Worm (Caenorhabditis elegans): ENCODE data around the gene utx-1.
A peak's percentile ranks its signal among the peaks of the same experiment; 100 is the strongest.

utx-1 gene

ce11 chrX:8549026-8549425 is 7.9 kb upstream of the utx-1 start, which contains the start of gene D2021.4:
Gene D2021.4, minus strand, starts transcription at chrX:8549073.
- TF ChIP-seq pqm-1 (tag; optimal IDR thresholded peaks at IDR 0.05) (peak; percentile 50), daf-12 (tag; optimal IDR thresholded peaks at IDR 0.05) (no peak), elt-2 (tag; optimal IDR thresholded peaks at IDR 0.05) (peak; percentile 87), pha-4 (tag; optimal IDR thresholded peaks at IDR 0.05) (peak; percentile 32)

- no peak for TF ChIP-seq aly-2 (tag; optimal IDR thresholded peaks at IDR 0.05)
- no peak for TF ChIP-seq ama-1 (optimal IDR thresholded peaks at IDR 0.05)
- TF ChIP-seq nhr-25 (tag; optimal IDR thresholded peaks at IDR 0.05) = peak; percentile 96
- no peak for TF ChIP-seq nhr-67 (tag; optimal IDR thresholded peaks at IDR 0.05)
- peak; percentile 75 for TF ChIP-seq elt-2 (tag; optimal IDR thresholded peaks at IDR 0.05)
- TF ChIP-seq nhr-77 (tag; optimal IDR thresholded peaks at IDR 0.05) = no peak
- no peak for TF ChIP-seq R02D3.7 (tag; optimal IDR thresholded peaks at IDR 0.05)
- no peak for TF ChIP-seq nhr-11 (tag; optimal IDR thresholded peaks at IDR 0.05)
- TF ChIP-seq tbx-2 (tag; optimal IDR thresholded peaks at IDR 0.05) = no peak
- no peak for TF ChIP-seq eor-1 (tag; optimal IDR thresholded peaks at IDR 0.05)
- TF ChIP-seq ceh-16 (tag; optimal IDR thresholded peaks at IDR 0.05) = no peak
- TF ChIP-seq unc-62 (GFP tag; optimal IDR thresholded peaks at IDR 0.05) = no peak
- no peak for TF ChIP-seq sea-2 (GFP tag; optimal IDR thresholded peaks at IDR 0.05)
- TF ChIP-seq fkh-10 (GFP tag; optimal IDR thresholded peaks at IDR 0.05) = no peak
- no peak for TF ChIP-seq ceh-82 (tag; optimal IDR thresholded peaks at IDR 0.05)
- TF ChIP-seq fkh-2 (tag; optimal IDR thresholded peaks at IDR 0.05) = no peak
- no peak for TF ChIP-seq ztf-4 (tag; optimal IDR thresholded peaks at IDR 0.05)
- peak; percentile 53 for TF ChIP-seq nfya-1 (tag; optimal IDR thresholded peaks at IDR 0.05; ENCODE audit: insufficient read depth)
- peak; percentile 61 for TF ChIP-seq nhr-23 (tag; optimal IDR thresholded peaks at IDR 0.05)
- no peak for TF ChIP-seq daf-12 (tag; optimal IDR thresholded peaks at IDR 0.05)
- no peak for TF ChIP-seq nhr-76 (tag; optimal IDR thresholded peaks at IDR 0.05)
- TF ChIP-seq unc-39 (tag; optimal IDR thresholded peaks at IDR 0.05) = no peak
- no peak for TF ChIP-seq egl-5 (tag; optimal IDR thresholded peaks at IDR 0.05)
- TF ChIP-seq elt-3 (tag; optimal IDR thresholded peaks at IDR 0.05) = no peak
- peak; percentile 46 for TF ChIP-seq hmg-11 (tag; optimal IDR thresholded peaks at IDR 0.05)
- TF ChIP-seq mdl-1 (tag; optimal IDR thresholded peaks at IDR 0.05) = peak; percentile 61
- TF ChIP-seq ceh-28 (tag; optimal IDR thresholded peaks at IDR 0.05) = no peak
- no peak for TF ChIP-seq fos-1 (tag; optimal IDR thresholded peaks at IDR 0.05)
- no peak for TF ChIP-seq ZK546.5 (tag; optimal IDR thresholded peaks at IDR 0.05)
- TF ChIP-seq jun-1 (tag; optimal IDR thresholded peaks at IDR 0.05) = no peak
- peak; percentile 24 for TF ChIP-seq egl-27 (tag; optimal IDR thresholded peaks at IDR 0.05)
- no peak for TF ChIP-seq ceh-9 (tag; optimal IDR thresholded peaks at IDR 0.05)
- TF ChIP-seq ztf-11 (tag; optimal IDR thresholded peaks at IDR 0.05) = no peak
- TF ChIP-seq lin-39 (tag; optimal IDR thresholded peaks at IDR 0.05) = no peak
- no peak for TF ChIP-seq nhr-237 (tag; optimal IDR thresholded peaks at IDR 0.05)
- TF ChIP-seq skn-1 (tag; optimal IDR thresholded peaks at IDR 0.05) = peak; percentile 0
- TF ChIP-seq lin-15B (tag; optimal IDR thresholded peaks at IDR 0.05) = no peak
- no peak for TF ChIP-seq zag-1 (tag; optimal IDR thresholded peaks at IDR 0.05)
- TF ChIP-seq nhr-28 (tag; optimal IDR thresholded peaks at IDR 0.05) = no peak
- TF ChIP-seq pha-4 (tag; optimal IDR thresholded peaks at IDR 0.05) = peak; percentile 69
- peak; percentile 38 for TF ChIP-seq mml-1 (tag; optimal IDR thresholded peaks at IDR 0.05)
- TF ChIP-seq nhr-43 (tag; optimal IDR thresholded peaks at IDR 0.05; ENCODE audit: poor library complexity, severe bottlenecking) = peak; percentile 26
- TF ChIP-seq pqm-1 (tag; optimal IDR thresholded peaks at IDR 0.05) = peak; percentile 27
- TF ChIP-seq lsy-12 (tag; optimal IDR thresholded peaks at IDR 0.05) = no peak
- TF ChIP-seq snpc-4 (tag; optimal IDR thresholded peaks at IDR 0.05) = no peak
- no peak for TF ChIP-seq nhr-12 (tag; optimal IDR thresholded peaks at IDR 0.05)
- TF ChIP-seq elt-1 (tag; optimal IDR thresholded peaks at IDR 0.05) = peak; percentile 78
Measured at ce11 chrX:8550099-8550498, 6.8 kb upstream of the utx-1 start.

Measured in whole organism, L3 larva.